Fruit fly (Drosophila melanogaster) whole organism, prepupa: ENCODE data around the gene Tlk.
"Not testable (repeated sequence)": the region's sequence is repeated elsewhere in the genome, so short reads cannot be mapped to it uniquely, and the experiment has no call there.

Source experiments
- Blimp-1 ChIP-seq: fragments of 200-800 bp; sonication (Bioruptor generic); optimal IDR thresholded peaks from 3 replicates; lab custom pipeline; 2017; ENCODE audit warnings: missing biosample characterization, missing genetic modification characterization, mild to moderate bottlenecking, moderate library complexity, missing genetic modification reagents
- CG11762 ChIP-seq: fragments of 200-800 bp; sonication (Bioruptor generic); optimal IDR thresholded peaks from 3 replicates; lab custom pipeline; 2016; ENCODE audit warnings: missing biosample characterization, missing genetic modification characterization; ENCODE audit not compliant: insufficient read depth
- CG15336 ChIP-seq: fragments of 200-800 bp; sonication (Bioruptor generic); IDR thresholded peaks from 2 replicates; pipeline ENCODE4 v1.3.6; 2022; ENCODE audit warnings: missing biosample characterization, missing genetic modification characterization
- CG1621 ChIP-seq: fragments of 200-800 bp; sonication (Bioruptor generic); optimal IDR thresholded peaks from 3 replicates; lab custom pipeline; 2018; ENCODE audit warnings: missing biosample characterization, mild to moderate bottlenecking, missing genetic modification characterization
- CG31627 ChIP-seq: fragments of 200-800 bp; sonication (Bioruptor generic); optimal IDR thresholded peaks from 3 replicates; lab custom pipeline; 2016; ENCODE audit warnings: missing biosample characterization, missing genetic modification characterization
- CG3919 ChIP-seq: fragments of 200-800 bp; sonication (Bioruptor generic); optimal IDR thresholded peaks from 3 replicates; lab custom pipeline; 2016; ENCODE audit warnings: missing biosample characterization, missing genetic modification characterization
- CG6276 ChIP-seq: fragments of 200-800 bp; sonication (Bioruptor generic); optimal IDR thresholded peaks from 2 replicates; lab custom pipeline; 2017; ENCODE audit warnings: missing biosample characterization, mild to moderate bottlenecking, missing genetic modification characterization
- CG6808 ChIP-seq: fragments of 200-800 bp; sonication (Bioruptor generic); optimal IDR thresholded peaks from 3 replicates; lab custom pipeline; 2017; ENCODE audit warnings: missing biosample characterization, missing genetic modification characterization, mild to moderate bottlenecking, moderate library complexity, missing genetic modification reagents
- CG6854 ChIP-seq: fragments of 200-800 bp; sonication (Bioruptor generic); optimal IDR thresholded peaks from 2 replicates; lab custom pipeline; 2017; ENCODE audit warnings: missing biosample characterization, mild to moderate bottlenecking, missing genetic modification characterization
- CG7368 ChIP-seq: fragments of 200-800 bp; sonication (Bioruptor generic); optimal IDR thresholded peaks from 3 replicates; lab custom pipeline; 2016; ENCODE audit warnings: missing biosample characterization, missing genetic modification characterization
- CG8632 ChIP-seq: fragments of 200-800 bp; sonication (Bioruptor generic); optimal IDR thresholded peaks from 3 replicates; lab custom pipeline; 2016; ENCODE audit warnings: missing biosample characterization, missing genetic modification characterization
- Eip78C ChIP-seq: fragments of 200-800 bp; sonication (Bioruptor generic); peaks from one replicate; lab custom pipeline; 2016; ENCODE audit warnings: missing biosample characterization, missing genetic modification characterization
- Ets21C ChIP-seq: fragments of 200-800 bp; sonication (Bioruptor generic); optimal IDR thresholded peaks from 3 replicates; lab custom pipeline; 2016; ENCODE audit warnings: missing biosample characterization, missing genetic modification characterization
- Gug ChIP-seq: fragments of 200-800 bp; sonication (Bioruptor generic); IDR thresholded peaks from 2 replicates; pipeline ENCODE4 v1.3.6; 2022; ENCODE audit warnings: missing biosample characterization, missing genetic modification characterization
- Hr39 ChIP-seq: fragments of 200-800 bp; sonication (Bioruptor generic); optimal IDR thresholded peaks from 2 replicates; lab custom pipeline; 2016; ENCODE audit warnings: missing biosample characterization, missing genetic modification characterization
- Met ChIP-seq: fragments of 200-800 bp; sonication (Bioruptor generic); optimal IDR thresholded peaks from 3 replicates; lab custom pipeline; 2016; ENCODE audit warnings: missing biosample characterization, missing genetic modification characterization
- Smox ChIP-seq: fragments of 200-800 bp; sonication (Bioruptor generic); optimal IDR thresholded peaks from 3 replicates; lab custom pipeline; 2016; ENCODE audit warnings: missing biosample characterization, missing genetic modification characterization
- Sox14 ChIP-seq: fragments of 200-800 bp; sonication (Bioruptor generic); optimal IDR thresholded peaks from 3 replicates; lab custom pipeline; 2016; ENCODE audit warnings: missing biosample characterization, missing genetic modification characterization
- achi ChIP-seq: fragments of 200-800 bp; sonication (Bioruptor generic); optimal IDR thresholded peaks from 3 replicates; lab custom pipeline; 2016; ENCODE audit warnings: missing biosample characterization, missing genetic modification characterization
- acj6 ChIP-seq: fragments of 200-800 bp; sonication (Bioruptor generic); optimal IDR thresholded peaks from 3 replicates; lab custom pipeline; 2016; ENCODE audit warnings: missing biosample characterization, missing genetic modification characterization
- cyc ChIP-seq: fragments of 200-800 bp; sonication (Bioruptor generic); optimal IDR thresholded peaks from 3 replicates; lab custom pipeline; 2016; ENCODE audit warnings: missing biosample characterization, missing genetic modification characterization
- dac ChIP-seq: fragments of 200-800 bp; sonication (Bioruptor generic); optimal IDR thresholded peaks from 2 replicates; lab custom pipeline; 2017; ENCODE audit warnings: missing biosample characterization, mild to moderate bottlenecking, missing genetic modification characterization
- dsx ChIP-seq: fragments of 200-800 bp; optimal IDR thresholded peaks from 3 replicates; lab custom pipeline; 2019; ENCODE audit warnings: missing biosample characterization, mild to moderate bottlenecking, missing genetic modification characterization, moderate library complexity; ENCODE audit not compliant: poor library complexity, severe bottlenecking
- eg ChIP-seq: fragments of 200-800 bp; sonication (Bioruptor generic); IDR thresholded peaks from 3 replicates; pipeline ENCODE4 v1.3.6; 2022; ENCODE audit warnings: missing biosample characterization, missing genetic modification characterization
- esn ChIP-seq: fragments of 200-800 bp; sonication (Bioruptor generic); optimal IDR thresholded peaks from 2 replicates; lab custom pipeline; 2016; ENCODE audit warnings: missing biosample characterization, mild to moderate bottlenecking, missing genetic modification characterization, moderate library complexity
- fd59A ChIP-seq: fragments of 200-800 bp; sonication (Bioruptor generic); optimal IDR thresholded peaks from 2 replicates; lab custom pipeline; 2017; ENCODE audit warnings: missing biosample characterization, mild to moderate bottlenecking, missing genetic modification characterization, missing genetic modification reagents
- fkh ChIP-seq: fragments of 200-800 bp; sonication (Bioruptor generic); optimal IDR thresholded peaks from 3 replicates; lab custom pipeline; 2017; ENCODE audit warnings: missing biosample characterization, mild to moderate bottlenecking, missing genetic modification characterization, moderate library complexity
- spab ChIP-seq: fragments of 200-800 bp; sonication (Bioruptor generic); optimal IDR thresholded peaks from 2 replicates; lab custom pipeline; 2017; ENCODE audit warnings: missing biosample characterization, mild to moderate bottlenecking, missing genetic modification characterization, missing genetic modification reagents
- ss ChIP-seq, 2 experiments: fragments of 200-800 bp; sonication (Bioruptor generic); optimal IDR thresholded peaks; 2 replicates in 1 of 2; 3 replicates in 1 of 2; lab custom pipeline; 2017 to 2018; ENCODE audit warnings: mild to moderate bottlenecking in 2 of 2, missing biosample characterization in 2 of 2, missing genetic modification characterization in 2 of 2, moderate library complexity in 1 of 2
- svp ChIP-seq: fragments of 200-800 bp; sonication (Bioruptor generic); peaks from one replicate; lab custom pipeline; 2016; ENCODE audit warnings: missing biosample characterization, missing genetic modification characterization
- topi ChIP-seq: fragments of 200-800 bp; sonication (Bioruptor generic); optimal IDR thresholded peaks from 3 replicates; lab custom pipeline; 2016; ENCODE audit warnings: missing biosample characterization, missing genetic modification characterization
- vri ChIP-seq: fragments of 200-800 bp; sonication (Bioruptor generic); optimal IDR thresholded peaks from 3 replicates; lab custom pipeline; 2016; ENCODE audit warnings: missing biosample characterization, mild to moderate bottlenecking, missing genetic modification characterization

The Tlk gene

dm6 chrX:3788432-3788831, 68.6 kb downstream of the Tlk start:
- TF ChIP-seq Hr39 (GFP tag; lab: Kevin White, UChicago) (no peak), spab (GFP tag; lab: Kevin White, UChicago) (no peak), CG15336 (GFP tag; lab: Robert Waterston, UW) (no peak)

dm6 chrX:3789284-3789683, 69.5 kb downstream of the Tlk start:
- TF ChIP-seq svp (peak; percentile 69), CG6854 (GFP tag; lab: Kevin White, UChicago) (no peak)
- TF ChIP-seq, all 60 proteins: peak for 1

dm6 chrX:3789769-3790168, 70.0 kb downstream of the Tlk start, which contains the start of gene HIP-R:
Gene HIP-R, plus strand, starts transcription at chrX:3789969.
- not testable (repeated sequence) for TF ChIP-seq topi, Blimp-1, CG31627 (GFP tag; lab: Kevin White, UChicago)

dm6 chrX:3792923-3793322, 73.1 kb downstream of the Tlk start, which contains the start of gene Crg-1:
Gene Crg-1, plus strand, starts transcription at chrX:3793223.
- not testable (repeated sequence) for TF ChIP-seq Met (GFP tag; lab: Kevin White, UChicago); CG6276; fkh (GFP tag; lab: Kevin White, UChicago)

- TF ChIP-seq fkh (GFP tag; lab: Kevin White, UChicago) = peak; percentile 4
These were observed 79.1 kb downstream of the Tlk start, which contains the start of gene HIP for dm6 chrX:3798919-3799318. Gene HIP, plus strand, starts transcription at chrX:3799150.

- TF ChIP-seq dsx; CG6276; Blimp-1 (GFP tag; lab: Kevin White, UChicago): not testable (repeated sequence)
These were observed 82.2 kb downstream of the Tlk start, which contains the start of gene fd3F for dm6 chrX:3802016-3802415. Gene fd3F, plus strand, starts transcription at chrX:3802316.

- no peak for TF ChIP-seq dsx
- no peak for TF ChIP-seq CG6808 (GFP tag; lab: Kevin White, UChicago)
- no peak for TF ChIP-seq Smox (GFP tag; lab: Kevin White, UChicago)
- no peak for TF ChIP-seq CG31627 (GFP tag; lab: Kevin White, UChicago)
- TF ChIP-seq acj6 = no peak
- no peak for TF ChIP-seq achi (GFP tag; lab: Kevin White, UChicago)
- TF ChIP-seq svp = no peak
- no peak for TF ChIP-seq CG8632 (GFP tag; lab: Kevin White, UChicago)
- no peak for TF ChIP-seq eg (GFP tag; lab: Robert Waterston, UW)
- TF ChIP-seq Ets21C (GFP tag; lab: Kevin White, UChicago) = no peak
- no peak for TF ChIP-seq cyc (GFP tag; lab: Kevin White, UChicago)
- TF ChIP-seq ss (GFP tag; optimal IDR thresholded peaks at IDR 0.05; lab: Kevin White, UChicago) = no peak
- TF ChIP-seq, all 60 proteins: peak for 0
These were observed 88.7 kb downstream of the Tlk start for dm6 chrX:3808467-3808866.

dm6 chrX:3809085-3809484, 89.3 kb downstream of the Tlk start:
- TF ChIP-seq vri (GFP tag; lab: Kevin White, UChicago) (no peak), Blimp-1 (GFP tag; lab: Kevin White, UChicago) (no peak), cyc (GFP tag; lab: Kevin White, UChicago) (no peak), fd59A (GFP tag; lab: Kevin White, UChicago) (no peak), esn (GFP tag; lab: Kevin White, UChicago) (no peak), dac (GFP tag; lab: Kevin White, UChicago) (no peak), Gug (GFP tag; lab: Robert Waterston, UW) (no peak), CG6808 (GFP tag; lab: Kevin White, UChicago) (no peak), Eip78C (no peak), CG11762 (GFP tag; lab: Kevin White, UChicago) (no peak), svp (no peak), Sox14 (no peak), CG1621 (tag; lab: Kevin White, UChicago) (no peak), CG3919 (GFP tag; lab: Kevin White, UChicago) (no peak), CG7368 (GFP tag; lab: Kevin White, UChicago) (no peak), ss (GFP tag; optimal IDR thresholded peaks at IDR 0.05; lab: Kevin White, UChicago) (no peak)
